Worm (Caenorhabditis elegans) whole organism, late embryonic: ENCODE measurements around the gene scl-8.

ENCODE experiments used
- C08G9.2 ChIP-seq: sonication (generic microtip); optimal IDR thresholded peaks from 2 replicates; lab custom pipeline; 2016; ENCODE audit warnings: mild to moderate bottlenecking, missing genetic modification characterization, moderate library complexity, missing compliant biosample characterization
- F13H6.1 ChIP-seq: sonication (generic microtip); optimal IDR thresholded peaks from 2 replicates; lab custom pipeline; 2016; ENCODE audit warnings: missing genetic modification characterization, missing compliant biosample characterization
- K09A11.1 ChIP-seq: sonication (generic microtip); optimal IDR thresholded peaks from 2 replicates; lab custom pipeline; 2017; ENCODE audit warnings: antibody characterized with exemption, mild to moderate bottlenecking, missing genetic modification characterization, missing compliant biosample characterization; ENCODE audit not compliant: insufficient read depth
- T23F11.4 ChIP-seq: fragments of 200-800 bp; sonication (Bioruptor generic); optimal IDR thresholded peaks from 2 replicates; lab custom pipeline; 2018; ENCODE audit warnings: mild to moderate bottlenecking, missing genetic modification characterization, missing compliant biosample characterization
- ahr-1 ChIP-seq: sonication (generic microtip); optimal IDR thresholded peaks from 2 replicates; lab custom pipeline; 2016; ENCODE audit warnings: missing genetic modification characterization, missing compliant biosample characterization
- ama-1 ChIP-seq: fragments of 150-350 bp; optimal IDR thresholded peaks from 2 replicates; lab custom pipeline; 2014
- ceh-14 ChIP-seq: sonication (generic microtip); optimal IDR thresholded peaks from 2 replicates; lab custom pipeline; 2016; ENCODE audit warnings: missing genotype, missing genetic modification characterization, missing compliant biosample characterization
- ceh-2 ChIP-seq: sonication (generic microtip); optimal IDR thresholded peaks from 2 replicates; lab custom pipeline; 2016; ENCODE audit warnings: missing genotype, missing genetic modification characterization, missing compliant biosample characterization
- ceh-24 ChIP-seq: sonication (generic microtip); optimal IDR thresholded peaks from 2 replicates; lab custom pipeline; 2016; ENCODE audit warnings: mild to moderate bottlenecking, missing genetic modification characterization, missing compliant biosample characterization
- ceh-30 ChIP-seq: fragments of 150-350 bp; optimal IDR thresholded peaks from 2 replicates; lab custom pipeline; 2014; ENCODE audit warnings: missing biosample characterization, missing genetic modification characterization
- ceh-31 ChIP-seq: sonication (generic microtip); optimal IDR thresholded peaks from 2 replicates; lab custom pipeline; 2016; ENCODE audit warnings: missing genetic modification characterization, missing compliant biosample characterization
- ceh-34 ChIP-seq: sonication (generic microtip); optimal IDR thresholded peaks from 2 replicates; lab custom pipeline; 2016; ENCODE audit warnings: mild to moderate bottlenecking, missing genetic modification characterization, missing compliant biosample characterization
- ceh-48 ChIP-seq: sonication (generic microtip); optimal IDR thresholded peaks from 2 replicates; lab custom pipeline; 2016; ENCODE audit warnings: missing genetic modification characterization, inconsistent platforms, missing compliant biosample characterization
- ceh-6 ChIP-seq: fragments of 200-800 bp; sonication (Bioruptor generic); optimal IDR thresholded peaks from 2 replicates; lab custom pipeline; 2018; ENCODE audit warnings: mild to moderate bottlenecking, missing genetic modification characterization, missing compliant biosample characterization
- che-1 ChIP-seq: sonication (generic microtip); optimal IDR thresholded peaks from 2 replicates; lab custom pipeline; 2016; ENCODE audit warnings: mild to moderate bottlenecking, missing genetic modification characterization, missing compliant biosample characterization
- dve-1 ChIP-seq: sonication (generic microtip); optimal IDR thresholded peaks from 2 replicates; lab custom pipeline; 2017; ENCODE audit warnings: antibody characterized with exemption, mild to moderate bottlenecking, missing genetic modification characterization, missing compliant biosample characterization
- elt-2 ChIP-seq: sonication (generic microtip); optimal IDR thresholded peaks from 2 replicates; lab custom pipeline; 2016; ENCODE audit warnings: missing genetic modification reagents, missing genetic modification characterization, missing compliant biosample characterization
- fax-1 ChIP-seq: sonication (generic microtip); optimal IDR thresholded peaks from 2 replicates; lab custom pipeline; 2016; ENCODE audit warnings: missing genotype, missing genetic modification characterization, missing compliant biosample characterization
- fkh-10 ChIP-seq: fragments of 150-350 bp; optimal IDR thresholded peaks from 2 replicates; lab custom pipeline; 2014; ENCODE audit warnings: missing biosample characterization, missing genetic modification reagents, missing genetic modification characterization
- fkh-6 ChIP-seq: sonication (generic microtip); optimal IDR thresholded peaks from 2 replicates; lab custom pipeline; 2016; ENCODE audit warnings: missing genetic modification characterization, missing compliant biosample characterization
- gmeb-2 ChIP-seq: sonication (generic microtip); optimal IDR thresholded peaks from 2 replicates; lab custom pipeline; 2016; ENCODE audit warnings: missing genetic modification characterization, inconsistent platforms, missing compliant biosample characterization
- hlh-15 ChIP-seq: sonication (generic microtip); optimal IDR thresholded peaks from 2 replicates; lab custom pipeline; 2016; ENCODE audit warnings: missing genetic modification characterization, missing compliant biosample characterization
- hlh-30 ChIP-seq: sonication (generic microtip); optimal IDR thresholded peaks from 2 replicates; lab custom pipeline; 2017; ENCODE audit warnings: antibody characterized with exemption, missing genetic modification characterization, missing compliant biosample characterization; ENCODE audit not compliant: insufficient read depth
- hlh-6 ChIP-seq: sonication (generic microtip); optimal IDR thresholded peaks from 2 replicates; lab custom pipeline; 2016; ENCODE audit warnings: missing genotype, missing genetic modification characterization, missing compliant biosample characterization
- lim-6 ChIP-seq: sonication (generic microtip); optimal IDR thresholded peaks from 2 replicates; lab custom pipeline; 2016; ENCODE audit warnings: missing genetic modification characterization, missing compliant biosample characterization
- madf-2 ChIP-seq: sonication (generic microtip); optimal IDR thresholded peaks from 2 replicates; lab custom pipeline; 2017; ENCODE audit warnings: missing genetic modification characterization, missing compliant biosample characterization
- nfya-1 ChIP-seq: sonication (generic microtip); optimal IDR thresholded peaks from 2 replicates; lab custom pipeline; 2017; ENCODE audit warnings: missing genetic modification characterization, mild to moderate bottlenecking, missing compliant biosample characterization, antibody characterized with exemption, moderate library complexity
- nhr-232 ChIP-seq: sonication (generic microtip); optimal IDR thresholded peaks from 2 replicates; lab custom pipeline; 2016; ENCODE audit warnings: missing genetic modification characterization, missing compliant biosample characterization
- pag-3 ChIP-seq: sonication (generic microtip); optimal IDR thresholded peaks from 2 replicates; lab custom pipeline; 2016; ENCODE audit warnings: missing compliant biosample characterization, missing genetic modification characterization, borderline replicate concordance
- pqm-1 ChIP-seq: sonication (generic microtip); optimal IDR thresholded peaks from 2 replicates; lab custom pipeline; 2016; ENCODE audit warnings: missing genetic modification characterization, missing compliant biosample characterization
- ref-2 ChIP-seq: sonication (generic microtip); optimal IDR thresholded peaks from 2 replicates; lab custom pipeline; 2016; ENCODE audit warnings: missing genetic modification characterization, missing compliant biosample characterization
- sdc-2 ChIP-seq: sonication (generic microtip); optimal IDR thresholded peaks from 2 replicates; lab custom pipeline; 2016; ENCODE audit warnings: missing genotype, missing genetic modification characterization, missing compliant biosample characterization
- syd-9 ChIP-seq: sonication (generic microtip); optimal IDR thresholded peaks from 2 replicates; lab custom pipeline; 2016; ENCODE audit warnings: mild to moderate bottlenecking, missing genetic modification characterization, moderate library complexity, missing compliant biosample characterization
- tbx-2 ChIP-seq: sonication (generic microtip); optimal IDR thresholded peaks from 2 replicates; lab custom pipeline; 2016; ENCODE audit warnings: missing genetic modification characterization, missing compliant biosample characterization
- tbx-7 ChIP-seq: sonication (generic microtip); optimal IDR thresholded peaks from 2 replicates; lab custom pipeline; 2016; ENCODE audit warnings: missing genotype, missing genetic modification characterization, missing compliant biosample characterization
- unc-3 ChIP-seq, 2 experiments: fragments of 200-800 bp in 1 of 2; sonication (Bioruptor generic) in 1 of 2; sonication (generic microtip) in 1 of 2; conservative IDR thresholded peaks in 1 of 2; optimal IDR thresholded peaks in 1 of 2; 2 replicates each; pipeline versions ENCODE4 v1.3.6 to Lab custom; 2016 to 2022; ENCODE audit warnings: missing compliant biosample characterization in 2 of 2, missing genetic modification characterization in 2 of 2, missing genetic modification reagents in 1 of 2
- unc-42 ChIP-seq: sonication (generic microtip); optimal IDR thresholded peaks from 2 replicates; lab custom pipeline; 2016; ENCODE audit warnings: missing genotype, missing genetic modification characterization, missing compliant biosample characterization
- unc-55 ChIP-seq: sonication (generic microtip); optimal IDR thresholded peaks from 2 replicates; lab custom pipeline; 2017; ENCODE audit warnings: missing biosample characterization, missing genetic modification reagents, missing genetic modification characterization
- unc-86 ChIP-seq: sonication (generic microtip); optimal IDR thresholded peaks from 2 replicates; lab custom pipeline; 2016; ENCODE audit warnings: missing genetic modification characterization, missing compliant biosample characterization
- ztf-16 ChIP-seq: sonication (generic microtip); optimal IDR thresholded peaks from 2 replicates; lab custom pipeline; 2017; ENCODE audit warnings: missing genetic modification characterization, missing compliant biosample characterization

scl-8 gene

ce11 chrIV:13027801-13028641 is 43.5 kb upstream of the scl-8 start:
- TF ChIP-seq unc-86 (tag; lab: Kevin White, UChicago), result peak; percentile 8
- peak; percentile 12 for TF ChIP-seq ceh-31 (tag; lab: Kevin White, UChicago)
- TF ChIP-seq ref-2 (tag; lab: Kevin White, UChicago), result peak; percentile 44
- no peak for TF ChIP-seq nhr-232 (tag; lab: Kevin White, UChicago)
- no peak for TF ChIP-seq syd-9 (tag; lab: Kevin White, UChicago)
- peak; percentile 68 for TF ChIP-seq ceh-14 (tag; lab: Kevin White, UChicago)
- TF ChIP-seq gmeb-2 (tag; lab: Kevin White, UChicago), result no peak
- peak; percentile 5 for TF ChIP-seq fax-1 (tag; lab: Kevin White, UChicago)
- TF ChIP-seq ceh-2, result no peak
- TF ChIP-seq pag-3 (tag; lab: Kevin White, UChicago), result no peak
- TF ChIP-seq unc-42 (tag; lab: Kevin White, UChicago), result peak; percentile 71

- TF ChIP-seq lim-6 (tag; lab: Kevin White, UChicago), result no peak
- TF ChIP-seq madf-2 (tag; lab: Kevin White, UChicago), result no peak
- peak; percentile 79 for TF ChIP-seq ceh-34 (tag; lab: Kevin White, UChicago)
- no peak for TF ChIP-seq gmeb-2 (tag; lab: Kevin White, UChicago)
- TF ChIP-seq pqm-1, result no peak
These were observed 42.5 kb upstream of the scl-8 start for ce11 chrIV:13028746-13029673.

- TF ChIP-seq dve-1 (tag; lab: Kevin White, UChicago) (peak; percentile 47), elt-2 (tag; lab: Kevin White, UChicago) (peak; percentile 1), tbx-7 (no peak), hlh-6 (tag; lab: Kevin White, UChicago) (peak; percentile 66), hlh-15 (tag; lab: Kevin White, UChicago) (no peak), ahr-1 (tag; lab: Kevin White, UChicago) (no peak), ceh-2 (peak; percentile 16), fkh-6 (tag; lab: Kevin White, UChicago) (no peak), ceh-48 (tag; lab: Kevin White, UChicago) (no peak), ref-2 (tag; lab: Kevin White, UChicago) (peak; percentile 59), gmeb-2 (tag; lab: Kevin White, UChicago) (no peak), ztf-16 (no peak), T23F11.4 (no peak), sdc-2 (tag; lab: Kevin White, UChicago) (peak; percentile 49), unc-55 (GFP tag; lab: Kevin White, UChicago) (peak; percentile 11), lim-6 (tag; lab: Kevin White, UChicago) (no peak), ceh-24 (tag; lab: Kevin White, UChicago) (no peak), unc-42 (tag; lab: Kevin White, UChicago) (peak; percentile 4), madf-2 (tag; lab: Kevin White, UChicago) (peak; percentile 41), fkh-10 (GFP tag; lab: Kevin White, UChicago) (no peak), ceh-34 (tag; lab: Kevin White, UChicago) (peak; percentile 41), C08G9.2 (tag; lab: Kevin White, UChicago) (peak; percentile 33), unc-3 (GFP tag; conservative IDR thresholded peaks at IDR 0.05; lab: Robert Waterston, UW) (no peak), unc-3 (tag; optimal IDR thresholded peaks at IDR 0.05; lab: Kevin White, UChicago) (no peak), ceh-30 (tag; lab: Kevin White, UChicago) (no peak), syd-9 (tag; lab: Kevin White, UChicago) (no peak), K09A11.1 (tag; lab: Kevin White, UChicago) (no peak), pag-3 (tag; lab: Kevin White, UChicago) (no peak), pqm-1 (no peak), tbx-2 (tag; lab: Kevin White, UChicago) (peak; percentile 35), nfya-1 (tag; lab: Kevin White, UChicago) (peak; percentile 47), ceh-31 (tag; lab: Kevin White, UChicago) (peak; percentile 83), F13H6.1 (tag; lab: Kevin White, UChicago) (no peak), hlh-30 (tag; lab: Kevin White, UChicago) (peak; percentile 11), che-1 (tag; lab: Kevin White, UChicago) (peak; percentile 32), ama-1 (lab: Kevin White, UChicago) (no peak), ceh-6 (GFP tag; lab: Kevin White, UChicago) (no peak)
These were observed 41.7 kb upstream of the scl-8 start for ce11 chrIV:13029674-13030466.
